Worm (Caenorhabditis elegans) whole organism, late embryonic: ENCODE results near the gene lips-12.

Experiments
- K02D7.2 ChIP-seq: sonication (generic microtip); optimal IDR thresholded peaks from 2 replicates; lab custom pipeline; 2017; ENCODE audit warnings: mild to moderate bottlenecking, missing genetic modification characterization, missing compliant biosample characterization
- ama-1 ChIP-seq: fragments of 150-350 bp; optimal IDR thresholded peaks from 2 replicates; lab custom pipeline; 2014
- ceh-14 ChIP-seq: sonication (generic microtip); optimal IDR thresholded peaks from 2 replicates; lab custom pipeline; 2016; ENCODE audit warnings: missing genotype, missing genetic modification characterization, missing compliant biosample characterization
- ceh-48 ChIP-seq: sonication (generic microtip); optimal IDR thresholded peaks from 2 replicates; lab custom pipeline; 2016; ENCODE audit warnings: missing genetic modification characterization, inconsistent platforms, missing compliant biosample characterization
- dmd-4 ChIP-seq: sonication (generic microtip); optimal IDR thresholded peaks from 2 replicates; lab custom pipeline; 2016; ENCODE audit warnings: borderline replicate concordance, missing genetic modification characterization, missing compliant biosample characterization
- ets-4 ChIP-seq: sonication (generic microtip); optimal IDR thresholded peaks from 2 replicates; lab custom pipeline; 2016; ENCODE audit warnings: missing genetic modification characterization, missing compliant biosample characterization
- hlh-30 ChIP-seq: sonication (generic microtip); optimal IDR thresholded peaks from 2 replicates; lab custom pipeline; 2017; ENCODE audit warnings: antibody characterized with exemption, missing genetic modification characterization, missing compliant biosample characterization; ENCODE audit not compliant: insufficient read depth
- nhr-11 ChIP-seq: fragments of 150-350 bp; optimal IDR thresholded peaks from 2 replicates; lab custom pipeline; 2014; ENCODE audit warnings: missing biosample characterization, missing genetic modification characterization
- pha-4 ChIP-seq: fragments of 150-350 bp; optimal IDR thresholded peaks from 2 replicates; lab custom pipeline; 2018; ENCODE audit warnings: missing biosample characterization, missing genetic modification reagents, missing genetic modification characterization
- unc-42 ChIP-seq: sonication (generic microtip); optimal IDR thresholded peaks from 2 replicates; lab custom pipeline; 2016; ENCODE audit warnings: missing genotype, missing genetic modification characterization, missing compliant biosample characterization
- ztf-16 ChIP-seq: sonication (generic microtip); optimal IDR thresholded peaks from 2 replicates; lab custom pipeline; 2017; ENCODE audit warnings: missing genetic modification characterization, missing compliant biosample characterization

DNA sequence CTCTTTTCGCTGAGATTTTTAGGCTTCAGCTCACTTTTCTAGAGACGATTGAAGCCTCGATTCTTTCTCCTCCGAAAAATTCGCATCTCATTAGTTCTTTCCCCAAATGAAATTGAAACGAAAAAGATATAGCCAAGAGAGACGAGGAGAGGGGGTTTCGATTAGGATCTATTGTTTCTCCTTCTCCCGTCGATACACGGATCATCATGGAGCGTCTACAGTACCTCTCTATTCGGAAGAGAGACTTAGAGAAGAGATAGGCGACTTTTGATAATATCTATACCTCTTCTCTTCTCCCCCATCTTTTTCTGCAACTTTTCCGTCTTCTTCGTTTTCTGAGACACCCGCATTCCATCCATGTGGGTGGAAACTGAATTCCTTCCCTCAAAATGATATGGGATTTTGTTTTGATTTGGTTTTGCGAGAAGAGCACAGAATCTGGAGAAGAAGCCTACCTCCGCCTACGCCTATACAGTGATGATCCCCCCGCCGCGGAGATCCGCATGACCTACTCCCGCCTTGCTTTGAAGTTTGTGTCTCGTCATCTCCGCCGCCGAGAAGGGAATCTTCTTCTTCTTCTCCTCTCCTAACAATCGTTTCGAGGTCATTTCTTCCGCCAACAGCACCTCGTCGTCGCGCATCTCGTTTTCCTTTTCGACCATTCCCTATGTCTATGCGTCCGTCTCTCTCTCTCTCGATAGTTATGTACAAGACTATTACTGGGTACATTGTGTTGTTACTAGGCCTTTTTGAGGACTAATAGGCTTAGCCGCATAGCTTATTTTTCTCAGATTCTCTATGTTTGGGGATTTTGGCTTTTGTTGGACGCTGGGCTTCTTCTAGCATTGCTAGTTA is 27.9 kb upstream of the lips-12 start:
- TF ChIP-seq pha-4 (tag; lab: Kevin White, UChicago) (no peak), ztf-16 (tag; lab: Kevin White, UChicago) (no peak), dmd-4 (tag; lab: Kevin White, UChicago) (no peak), ceh-14 (tag; lab: Kevin White, UChicago) (no peak), unc-42 (tag; lab: Kevin White, UChicago) (no peak), nhr-11 (no peak), ets-4 (no peak), K02D7.2 (tag; lab: Kevin White, UChicago) (no peak), hlh-30 (tag; lab: Kevin White, UChicago) (no peak), ama-1 (lab: Kevin White, UChicago) (no peak), ceh-48 (tag; lab: Kevin White, UChicago) (no peak)
